Fruit fly (Drosophila melanogaster) whole organism, prepupa: Measurements from ENCODE around the gene Cyp6d5.

Experiments used
- CG10631 ChIP-seq: fragments of 200-800 bp; sonication (Bioruptor generic); optimal IDR thresholded peaks from 2 replicates; lab custom pipeline; 2016; ENCODE audit warnings: missing biosample characterization, missing genetic modification characterization
- CG11762 ChIP-seq: fragments of 200-800 bp; sonication (Bioruptor generic); optimal IDR thresholded peaks from 3 replicates; lab custom pipeline; 2016; ENCODE audit warnings: missing biosample characterization, missing genetic modification characterization; ENCODE audit not compliant: insufficient read depth
- CG15336 ChIP-seq: fragments of 200-800 bp; sonication (Bioruptor generic); IDR thresholded peaks from 2 replicates; pipeline ENCODE4 v1.3.6; 2022; ENCODE audit warnings: missing biosample characterization, missing genetic modification characterization
- CG1621 ChIP-seq: fragments of 200-800 bp; sonication (Bioruptor generic); optimal IDR thresholded peaks from 3 replicates; lab custom pipeline; 2018; ENCODE audit warnings: missing biosample characterization, mild to moderate bottlenecking, missing genetic modification characterization
- CG16779 ChIP-seq: fragments of 200-800 bp; sonication (Bioruptor generic); optimal IDR thresholded peaks from 3 replicates; lab custom pipeline; 2017; ENCODE audit warnings: missing biosample characterization, mild to moderate bottlenecking, missing genetic modification characterization
- CG3032 ChIP-seq: fragments of 200-800 bp; optimal IDR thresholded peaks from 2 replicates; lab custom pipeline; 2019; ENCODE audit warnings: missing biosample characterization, mild to moderate bottlenecking, missing genetic modification characterization, moderate library complexity
- CG31627 ChIP-seq: fragments of 200-800 bp; sonication (Bioruptor generic); optimal IDR thresholded peaks from 3 replicates; lab custom pipeline; 2016; ENCODE audit warnings: missing biosample characterization, missing genetic modification characterization
- CG32006 ChIP-seq: fragments of 200-800 bp; sonication (Bioruptor generic); optimal IDR thresholded peaks from 3 replicates; lab custom pipeline; 2017; ENCODE audit warnings: missing biosample characterization, mild to moderate bottlenecking, missing genetic modification characterization
- CG34406 ChIP-seq: fragments of 200-800 bp; sonication (Bioruptor generic); optimal IDR thresholded peaks from 3 replicates; lab custom pipeline; 2016; ENCODE audit warnings: missing biosample characterization, missing genetic modification characterization
- CG4318 ChIP-seq: fragments of 200-800 bp; sonication (Bioruptor generic); optimal IDR thresholded peaks from 3 replicates; lab custom pipeline; 2017; ENCODE audit warnings: missing biosample characterization, mild to moderate bottlenecking, missing genetic modification characterization
- CG6276 ChIP-seq: fragments of 200-800 bp; sonication (Bioruptor generic); optimal IDR thresholded peaks from 2 replicates; lab custom pipeline; 2017; ENCODE audit warnings: missing biosample characterization, mild to moderate bottlenecking, missing genetic modification characterization
- CG6808 ChIP-seq: fragments of 200-800 bp; sonication (Bioruptor generic); optimal IDR thresholded peaks from 3 replicates; lab custom pipeline; 2017; ENCODE audit warnings: missing biosample characterization, missing genetic modification characterization, mild to moderate bottlenecking, moderate library complexity, missing genetic modification reagents
- CG6854 ChIP-seq: fragments of 200-800 bp; sonication (Bioruptor generic); optimal IDR thresholded peaks from 2 replicates; lab custom pipeline; 2017; ENCODE audit warnings: missing biosample characterization, mild to moderate bottlenecking, missing genetic modification characterization
- CG7368 ChIP-seq: fragments of 200-800 bp; sonication (Bioruptor generic); optimal IDR thresholded peaks from 3 replicates; lab custom pipeline; 2016; ENCODE audit warnings: missing biosample characterization, missing genetic modification characterization
- CG8119 ChIP-seq: fragments of 200-800 bp; sonication (Bioruptor generic); IDR thresholded peaks from 3 replicates; pipeline ENCODE4 v1.3.6; 2022; ENCODE audit warnings: missing biosample characterization, missing genetic modification characterization
- CG8319 ChIP-seq: fragments of 200-800 bp; sonication (Bioruptor generic); optimal IDR thresholded peaks from 3 replicates; lab custom pipeline; 2016; ENCODE audit warnings: missing biosample characterization, missing genetic modification characterization
- CG9139 ChIP-seq: fragments of 200-800 bp; sonication (Bioruptor generic); optimal IDR thresholded peaks from 3 replicates; lab custom pipeline; 2017; ENCODE audit warnings: missing biosample characterization, mild to moderate bottlenecking, missing genetic modification characterization
- Eip78C ChIP-seq: fragments of 200-800 bp; sonication (Bioruptor generic); peaks from one replicate; lab custom pipeline; 2016; ENCODE audit warnings: missing biosample characterization, missing genetic modification characterization
- Ets21C ChIP-seq: fragments of 200-800 bp; sonication (Bioruptor generic); optimal IDR thresholded peaks from 3 replicates; lab custom pipeline; 2016; ENCODE audit warnings: missing biosample characterization, missing genetic modification characterization
- Ets96B ChIP-seq: fragments of 200-800 bp; optimal IDR thresholded peaks from 2 replicates; lab custom pipeline; 2019; ENCODE audit warnings: missing biosample characterization, mild to moderate bottlenecking, missing genetic modification characterization, moderate library complexity
- Hr38 ChIP-seq: sonication (Bioruptor generic); optimal IDR thresholded peaks from 2 replicates; lab custom pipeline; 2016; ENCODE audit warnings: missing biosample characterization, missing genetic modification characterization
- Hr39 ChIP-seq: fragments of 200-800 bp; sonication (Bioruptor generic); optimal IDR thresholded peaks from 2 replicates; lab custom pipeline; 2016; ENCODE audit warnings: missing biosample characterization, missing genetic modification characterization
- Smox ChIP-seq: fragments of 200-800 bp; sonication (Bioruptor generic); optimal IDR thresholded peaks from 3 replicates; lab custom pipeline; 2016; ENCODE audit warnings: missing biosample characterization, missing genetic modification characterization
- Sox14 ChIP-seq: fragments of 200-800 bp; sonication (Bioruptor generic); optimal IDR thresholded peaks from 3 replicates; lab custom pipeline; 2016; ENCODE audit warnings: missing biosample characterization, missing genetic modification characterization
- Sox15 ChIP-seq: fragments of 200-800 bp; sonication (Bioruptor generic); optimal IDR thresholded peaks from 3 replicates; lab custom pipeline; 2016; ENCODE audit warnings: missing biosample characterization, missing genetic modification characterization
- acj6 ChIP-seq: fragments of 200-800 bp; sonication (Bioruptor generic); optimal IDR thresholded peaks from 3 replicates; lab custom pipeline; 2016; ENCODE audit warnings: missing biosample characterization, missing genetic modification characterization
- cyc ChIP-seq: fragments of 200-800 bp; sonication (Bioruptor generic); optimal IDR thresholded peaks from 3 replicates; lab custom pipeline; 2016; ENCODE audit warnings: missing biosample characterization, missing genetic modification characterization
- dsx ChIP-seq: fragments of 200-800 bp; optimal IDR thresholded peaks from 3 replicates; lab custom pipeline; 2019; ENCODE audit warnings: missing biosample characterization, mild to moderate bottlenecking, missing genetic modification characterization, moderate library complexity; ENCODE audit not compliant: poor library complexity, severe bottlenecking
- eg ChIP-seq: fragments of 200-800 bp; sonication (Bioruptor generic); IDR thresholded peaks from 3 replicates; pipeline ENCODE4 v1.3.6; 2022; ENCODE audit warnings: missing biosample characterization, missing genetic modification characterization
- esn ChIP-seq: fragments of 200-800 bp; sonication (Bioruptor generic); optimal IDR thresholded peaks from 2 replicates; lab custom pipeline; 2016; ENCODE audit warnings: missing biosample characterization, mild to moderate bottlenecking, missing genetic modification characterization, moderate library complexity
- fd85E ChIP-seq: fragments of 200-800 bp; sonication (Bioruptor generic); optimal IDR thresholded peaks from 3 replicates; lab custom pipeline; 2016; ENCODE audit warnings: missing biosample characterization, missing genetic modification characterization
- fkh ChIP-seq: fragments of 200-800 bp; sonication (Bioruptor generic); optimal IDR thresholded peaks from 3 replicates; lab custom pipeline; 2017; ENCODE audit warnings: missing biosample characterization, mild to moderate bottlenecking, missing genetic modification characterization, moderate library complexity
- lz ChIP-seq: fragments of 200-800 bp; sonication (Bioruptor generic); optimal IDR thresholded peaks from 3 replicates; lab custom pipeline; 2016; ENCODE audit warnings: missing biosample characterization, missing genetic modification characterization
- net ChIP-seq: fragments of 200-800 bp; sonication (Bioruptor generic); optimal IDR thresholded peaks from 3 replicates; lab custom pipeline; 2016; ENCODE audit warnings: missing biosample characterization, missing genetic modification characterization
- salr ChIP-seq, 2 experiments: fragments of 200-800 bp; sonication (Bioruptor generic); optimal IDR thresholded peaks; 3 replicates each; lab custom pipeline; 2016 to 2018; ENCODE audit warnings: missing biosample characterization in 2 of 2, missing genetic modification characterization in 2 of 2, mild to moderate bottlenecking in 1 of 2
- ss ChIP-seq, 2 experiments: fragments of 200-800 bp; sonication (Bioruptor generic); optimal IDR thresholded peaks; 2 replicates in 1 of 2; 3 replicates in 1 of 2; lab custom pipeline; 2017 to 2018; ENCODE audit warnings: mild to moderate bottlenecking in 2 of 2, missing biosample characterization in 2 of 2, missing genetic modification characterization in 2 of 2, moderate library complexity in 1 of 2
- topi ChIP-seq: fragments of 200-800 bp; sonication (Bioruptor generic); optimal IDR thresholded peaks from 3 replicates; lab custom pipeline; 2016; ENCODE audit warnings: missing biosample characterization, missing genetic modification characterization
- vri ChIP-seq: fragments of 200-800 bp; sonication (Bioruptor generic); optimal IDR thresholded peaks from 3 replicates; lab custom pipeline; 2016; ENCODE audit warnings: missing biosample characterization, mild to moderate bottlenecking, missing genetic modification characterization

Gene Cyp6d5

dm6 chr3R:14048702-14049142 lies 19.7 kb downstream of the Cyp6d5 start (continued):
- TF ChIP-seq CG15336 (GFP tag; lab: Robert Waterston, UW) (peak; percentile 56), Ets96B (tag; lab: Kevin White, UChicago) (peak; percentile 64), CG1621 (tag; lab: Kevin White, UChicago) (no peak), eg (peak; percentile 21; the same call in 1 of the 3 replicates), Sox14 (GFP tag; lab: Kevin White, UChicago) (no peak), Hr39 (GFP tag; lab: Kevin White, UChicago) (peak; percentile 23), fd85E (GFP tag; lab: Kevin White, UChicago) (no peak), fkh (no peak), Smox (peak; percentile 59), ss (GFP tag; optimal IDR thresholded peaks at IDR 0.05; lab: Kevin White, UChicago) (peak; percentile 20 to 45), CG11762 (GFP tag; lab: Kevin White, UChicago) (peak; percentile 36), Eip78C (GFP tag; lab: Kevin White, UChicago) (peak; percentile 81), Ets21C (GFP tag; lab: Kevin White, UChicago) (no peak), CG6808 (GFP tag; lab: Kevin White, UChicago) (peak; percentile 44)

- TF ChIP-seq CG3032 (no peak), cyc (GFP tag; lab: Kevin White, UChicago) (no peak), CG34406 (GFP tag; lab: Kevin White, UChicago) (no peak), Sox14 (GFP tag; lab: Kevin White, UChicago) (no peak), net (GFP tag; lab: Kevin White, UChicago) (no peak), CG7368 (no peak), topi (GFP tag; lab: Kevin White, UChicago) (no peak), CG8319 (GFP tag; lab: Kevin White, UChicago) (no peak), Hr38 (GFP tag; lab: Kevin White, UChicago) (no peak), eg (no peak), Sox15 (GFP tag; lab: Kevin White, UChicago) (no peak), CG8119 (GFP tag; lab: Robert Waterston, UW) (no peak), esn (GFP tag; lab: Kevin White, UChicago) (no peak), CG6808 (GFP tag; lab: Kevin White, UChicago) (no peak), lz (GFP tag; lab: Kevin White, UChicago) (no peak), Smox (no peak), acj6 (GFP tag; lab: Kevin White, UChicago) (no peak)
These were observed 21.6 kb downstream of the Cyp6d5 start for dm6 chr3R:14050556-14051170.

- TF ChIP-seq vri (GFP tag; lab: Kevin White, UChicago) (peak; percentile 46), CG6276 (GFP tag; lab: Kevin White, UChicago) (peak; percentile 25), CG15336 (GFP tag; lab: Robert Waterston, UW) (0 out of 2 replicates have a peak, but pooled peaks have one; percentile 13), CG4318 (GFP tag; lab: Kevin White, UChicago) (no peak), fkh (peak; percentile 44), CG31627 (no peak), CG6808 (GFP tag; lab: Kevin White, UChicago) (peak; percentile 4), net (GFP tag; lab: Kevin White, UChicago) (no peak), CG10631 (GFP tag; lab: Kevin White, UChicago) (no peak), CG32006 (GFP tag; lab: Kevin White, UChicago) (no peak), CG16779 (tag; lab: Kevin White, UChicago) (peak; percentile 61), eg (peak; percentile 65; the same call in 2 of the 3 replicates), dsx (GFP tag; lab: Kevin White, UChicago) (peak; percentile 24), CG6854 (GFP tag; lab: Kevin White, UChicago) (no peak), topi (GFP tag; lab: Kevin White, UChicago) (no peak), CG9139 (GFP tag; lab: Kevin White, UChicago) (no peak), CG1621 (tag; lab: Kevin White, UChicago) (peak; percentile 2), Sox15 (GFP tag; lab: Kevin White, UChicago) (no peak), CG3032 (peak; percentile 0), cyc (GFP tag; lab: Kevin White, UChicago) (no peak), ss (GFP tag; optimal IDR thresholded peaks at IDR 0.05; lab: Kevin White, UChicago) (peak; percentile 11 to 39), salr (GFP tag; optimal IDR thresholded peaks at IDR 0.05; lab: Kevin White, UChicago) (no peak), Hr38 (GFP tag; lab: Kevin White, UChicago) (no peak)
These were observed 22.4 kb downstream of the Cyp6d5 start for dm6 chr3R:14051391-14051852.
